Fruit fly (Drosophila melanogaster): Measurements from ENCODE around the gene Prp40.

Prp40 gene

DNA sequence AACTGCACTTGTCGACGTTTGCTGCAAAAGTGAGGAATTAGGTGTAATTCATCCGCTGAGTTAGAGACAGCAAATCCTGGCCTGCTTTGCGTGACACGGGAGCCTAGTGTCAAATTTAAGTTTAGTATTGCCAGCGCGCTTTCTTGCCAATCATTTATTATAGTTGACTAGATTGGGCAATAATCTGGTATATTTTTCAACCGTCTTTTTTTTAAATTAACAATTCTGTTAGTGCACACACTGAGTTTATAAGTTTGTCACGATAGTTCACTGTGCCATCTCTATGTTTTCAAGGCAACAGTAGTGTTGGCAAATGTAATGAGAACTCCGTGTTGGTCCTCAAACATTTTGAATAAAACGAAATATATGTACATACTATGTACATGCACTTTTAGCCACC is 46.2 kb upstream of the Prp40 start, which contains the start of the genes CG9641 and CG3165 (continued):
- peak; percentile 92 for TF ChIP-seq Xrp1 (GFP tag; IDR thresholded peaks at IDR 0.05)
- peak; percentile 86 for TF ChIP-seq Ets97D (GFP tag; optimal IDR thresholded peaks at IDR 0.05)
- peak; percentile 62 for TF ChIP-seq CG30431 (GFP tag; optimal IDR thresholded peaks at IDR 0.05)
- no peak for TF ChIP-seq fd102C (GFP tag; optimal IDR thresholded peaks at IDR 0.05)
- no peak for TF ChIP-seq Kr (GFP tag; optimal IDR thresholded peaks at IDR 0.05)
- TF ChIP-seq Doc2 (GFP tag; IDR thresholded peaks at IDR 0.05) = no peak
- TF ChIP-seq CG1832 (GFP tag; optimal IDR thresholded peaks at IDR 0.05) = no peak
- no peak for TF ChIP-seq Deaf1 (tag; optimal IDR thresholded peaks at IDR 0.05)
- TF ChIP-seq Awh (GFP tag; IDR thresholded peaks at IDR 0.05) = peak; percentile 64; the same call in 1 of the 2 replicates
- TF ChIP-seq emc (GFP tag; optimal IDR thresholded peaks at IDR 0.05) = peak; percentile 74
- peak; percentile 70; the same call in 1 of the 2 replicates for TF ChIP-seq chm (GFP tag; IDR thresholded peaks at IDR 0.05)
- TF ChIP-seq twi (tag; optimal IDR thresholded peaks at IDR 0.05) = peak; percentile 71
- peak; percentile 89 for TF ChIP-seq CG18599 (GFP tag; optimal IDR thresholded peaks at IDR 0.05)
- peak; percentile 86 for TF ChIP-seq CG13424 (tag; optimal IDR thresholded peaks at IDR 0.05)
- TF ChIP-seq Ada2b (GFP tag; IDR thresholded peaks at IDR 0.05) = peak; percentile 72
- TF ChIP-seq Meics (GFP tag; optimal IDR thresholded peaks at IDR 0.05) = peak; percentile 82
- no peak for TF ChIP-seq Hey (tag; optimal IDR thresholded peaks at IDR 0.05)
- TF ChIP-seq dimm (GFP tag; IDR thresholded peaks at IDR 0.05) = no peak
- TF ChIP-seq z (GFP tag; IDR thresholded peaks at IDR 0.05) = no peak
- peak; percentile 72 for TF ChIP-seq CG17359 (tag; optimal IDR thresholded peaks at IDR 0.05)
- TF ChIP-seq Trl (optimal IDR thresholded peaks at IDR 0.05) = no peak
- peak; percentile 92 for TF ChIP-seq Trl (GFP tag; optimal IDR thresholded peaks at IDR 0.05)
- no peak for TF ChIP-seq CG13296 (GFP tag; optimal IDR thresholded peaks at IDR 0.05)
- TF ChIP-seq dm (GFP tag; optimal IDR thresholded peaks at IDR 0.05) = peak; percentile 77
- peak; percentile 80 for TF ChIP-seq CG1792 (GFP tag; optimal IDR thresholded peaks at IDR 0.05)
- TF ChIP-seq Neu2 (GFP tag; optimal IDR thresholded peaks at IDR 0.05; ENCODE audit: borderline replicate concordance) = peak; percentile 60
- no peak for TF ChIP-seq CG12219 (GFP tag; optimal IDR thresholded peaks at IDR 0.05)
- peak; percentile 81 for TF ChIP-seq CG10654 (GFP tag; optimal IDR thresholded peaks at IDR 0.05)
- TF ChIP-seq chn (GFP tag; optimal IDR thresholded peaks at IDR 0.05) = peak; percentile 91
- TF ChIP-seq CG9727 (GFP tag; optimal IDR thresholded peaks at IDR 0.05) = peak; percentile 80
- TF ChIP-seq grau (tag; optimal IDR thresholded peaks at IDR 0.05) = peak; percentile 85
- TF ChIP-seq inv (GFP tag; IDR thresholded peaks at IDR 0.05; ENCODE audit: partially characterized antibody) = peak; percentile 94
- peak; percentile 72 for TF ChIP-seq CG2116 (GFP tag; optimal IDR thresholded peaks at IDR 0.05)
- TF ChIP-seq Camta (GFP tag; optimal IDR thresholded peaks at IDR 0.05) = peak; percentile 86
- peak; percentile 92 for TF ChIP-seq dpn (GFP tag; optimal IDR thresholded peaks at IDR 0.05)
- peak; percentile 79; the same call in 2 of the 3 replicates for TF ChIP-seq jigr1 (GFP tag; IDR thresholded peaks at IDR 0.05)
- TF ChIP-seq pb (GFP tag; optimal IDR thresholded peaks at IDR 0.05) = peak; percentile 78
- TF ChIP-seq ap (GFP tag; IDR thresholded peaks at IDR 0.05) = peak; percentile 45; the same call in 1 of the 2 replicates
- TF ChIP-seq CG6791 (GFP tag; IDR thresholded peaks at IDR 0.05; ENCODE audit: partially characterized antibody) = peak; percentile 92
- TF ChIP-seq cas (GFP tag; IDR thresholded peaks at IDR 0.05) = peak; percentile 63
- peak; percentile 82 for TF ChIP-seq CG10147 (GFP tag; optimal IDR thresholded peaks at IDR 0.05)
- peak; percentile 66 for TF ChIP-seq Rx (GFP tag; IDR thresholded peaks at IDR 0.05)
- peak; percentile 21 for TF ChIP-seq CG6854 (GFP tag; optimal IDR thresholded peaks at IDR 0.05)
- no peak for TF ChIP-seq D19A (tag; optimal IDR thresholded peaks at IDR 0.05)
- no peak for TF ChIP-seq Blimp-1 (GFP tag; optimal IDR thresholded peaks at IDR 0.05)
- no peak; the same call in 2 of the 3 replicates for TF ChIP-seq CG3726 (GFP tag; IDR thresholded peaks at IDR 0.05)
- TF ChIP-seq CG18619 (GFP tag; optimal IDR thresholded peaks at IDR 0.05) = peak; percentile 77
- peak; percentile 86 for TF ChIP-seq CG13775 (GFP tag; optimal IDR thresholded peaks at IDR 0.05)
- TF ChIP-seq tgo (GFP tag; IDR thresholded peaks at IDR 0.05) = peak; percentile 75
- peak; percentile 91 for TF ChIP-seq Gug (GFP tag; IDR thresholded peaks at IDR 0.05)
- peak; percentile 80 for TF ChIP-seq CG11247 (GFP tag; IDR thresholded peaks at IDR 0.05)
- TF ChIP-seq tin (GFP tag; optimal IDR thresholded peaks at IDR 0.05) = peak; percentile 93
